4 worm cellular contexts compared by ENCODE assay signal in genomic region chrII:14413035-14413525, ce11.
A peak's percentile ranks its signal among the peaks of the same experiment; 100 is the strongest.
TF ChIP-seq lines count a peak whose summit lies in the region.

exl-1 (minus strand) TSS chrII:14413475.

TF ChIP-seq in whole organism, L1 larva, 84 proteins besides CTCF, POLR2A, EP300 and RAD21 (continues in another document):
- TF ChIP-seq fkh-10 (GFP tag; optimal IDR thresholded peaks at IDR 0.05; lab: Kevin White, UChicago) (no peak), blmp-1 (tag; optimal IDR thresholded peaks at IDR 0.05; lab: Kevin White, UChicago) (no peak), fkh-8 (tag; optimal IDR thresholded peaks at IDR 0.05; lab: Kevin White, UChicago) (no peak), lin-39 (tag; optimal IDR thresholded peaks at IDR 0.05; lab: Kevin White, UChicago) (no peak), lsy-2 (tag; optimal IDR thresholded peaks at IDR 0.05; lab: Kevin White, UChicago) (peak in 1 of 2 experiments; percentile 29), mab-9 (GFP tag; IDR thresholded peaks at IDR 0.05; lab: Robert Waterston, UW) (no peak), ceh-82 (tag; optimal IDR thresholded peaks at IDR 0.05; lab: Kevin White, UChicago) (no peak), efl-1 (optimal IDR thresholded peaks at IDR 0.05; lab: Kevin White, UChicago) (peak; percentile 69 to 82), efl-1 (GFP tag; optimal IDR thresholded peaks at IDR 0.05 in 1 of 2; lab: Kevin White, UChicago) (peak; percentile 71 to 96), lin-35 (GFP tag; optimal IDR thresholded peaks at IDR 0.05; lab: Kevin White, UChicago) (peak; percentile 48 to 89), dpl-1 (GFP tag; optimal IDR thresholded peaks at IDR 0.05; lab: Kevin White, UChicago) (peak; percentile 22 to 67 (median 58)), pqm-1 (tag; optimal IDR thresholded peaks at IDR 0.05; lab: Kevin White, UChicago) (no peak), alr-1 (tag; optimal IDR thresholded peaks at IDR 0.05; lab: Kevin White, UChicago; ENCODE audit: borderline replicate concordance) (no peak), ztf-4 (tag; optimal IDR thresholded peaks at IDR 0.05; lab: Kevin White, UChicago) (no peak), sox-4 (tag; optimal IDR thresholded peaks at IDR 0.05; lab: Kevin White, UChicago) (no peak), nhr-20 (tag; optimal IDR thresholded peaks at IDR 0.05; lab: Kevin White, UChicago) (no peak), mep-1 (tag; optimal IDR thresholded peaks at IDR 0.05; lab: Kevin White, UChicago) (no peak), mdl-1 (tag; optimal IDR thresholded peaks at IDR 0.05; lab: Kevin White, UChicago) (no peak), aha-1 (tag; optimal IDR thresholded peaks at IDR 0.05; lab: Kevin White, UChicago) (no peak), tbx-2 (tag; optimal IDR thresholded peaks at IDR 0.05; lab: Kevin White, UChicago) (no peak), elt-3 (tag; optimal IDR thresholded peaks at IDR 0.05; lab: Kevin White, UChicago) (no peak), fkh-4 (tag; optimal IDR thresholded peaks at IDR 0.05; lab: Kevin White, UChicago; ENCODE audit: borderline replicate concordance) (no peak), grh-1 (GFP tag; IDR thresholded peaks at IDR 0.05; lab: Robert Waterston, UW) (no peak)

TF ChIP-seq in whole organism, L2 larva, 48 proteins besides CTCF, POLR2A, EP300 and RAD21:
- no peak for TF ChIP-seq egl-27 (tag; optimal IDR thresholded peaks at IDR 0.05; lab: Kevin White, UChicago)
- no peak for TF ChIP-seq nhr-12 (tag; optimal IDR thresholded peaks at IDR 0.05; lab: Kevin White, UChicago)
- peak; percentile 49 for TF ChIP-seq gmeb-1 (tag; optimal IDR thresholded peaks at IDR 0.05; lab: Kevin White, UChicago)
- no peak for TF ChIP-seq lin-39 (tag; optimal IDR thresholded peaks at IDR 0.05; lab: Kevin White, UChicago)
- no peak for TF ChIP-seq elt-3 (tag; optimal IDR thresholded peaks at IDR 0.05; lab: Kevin White, UChicago)
- no peak for TF ChIP-seq mab-5 (tag; optimal IDR thresholded peaks at IDR 0.05; lab: Kevin White, UChicago)
- TF ChIP-seq ztf-11 (tag; optimal IDR thresholded peaks at IDR 0.05; lab: Kevin White, UChicago): no peak
- no peak for TF ChIP-seq unc-55 (GFP tag; optimal IDR thresholded peaks at IDR 0.05; lab: Kevin White, UChicago)
- peak; percentile 16 for TF ChIP-seq nhr-129 (tag; optimal IDR thresholded peaks at IDR 0.05; lab: Kevin White, UChicago)
- no peak for TF ChIP-seq ZK546.5 (tag; optimal IDR thresholded peaks at IDR 0.05; lab: Kevin White, UChicago)

TF ChIP-seq in whole organism, L4 larva, 104 proteins besides CTCF, POLR2A, EP300 and RAD21:
- TF ChIP-seq daf-19 (GFP tag; conservative IDR thresholded peaks at IDR 0.05; lab: Robert Waterston, UW): 0 out of 2 replicates have a peak, but pooled peaks have one; percentile 40
- TF ChIP-seq skn-1 (tag; optimal IDR thresholded peaks at IDR 0.05; lab: Kevin White, UChicago): no peak
- no peak for TF ChIP-seq ceh-62 (tag; optimal IDR thresholded peaks at IDR 0.05; lab: Kevin White, UChicago)
- TF ChIP-seq nhr-10 (tag; optimal IDR thresholded peaks at IDR 0.05; lab: Kevin White, UChicago): no peak
- no peak for TF ChIP-seq T20F7.1 (GFP tag; optimal IDR thresholded peaks at IDR 0.05; lab: Kevin White, UChicago)
- no peak for TF ChIP-seq zag-1 (tag; optimal IDR thresholded peaks at IDR 0.05; lab: Kevin White, UChicago)
- TF ChIP-seq madf-5 (GFP tag; IDR thresholded peaks at IDR 0.05; lab: Robert Waterston, UW): no peak
- no peak for TF ChIP-seq duxl-1 (tag; optimal IDR thresholded peaks at IDR 0.05; lab: Kevin White, UChicago; ENCODE audit: poor library complexity)
- peak; percentile 1 for TF ChIP-seq dpl-1 (GFP tag; optimal IDR thresholded peaks at IDR 0.05; lab: Kevin White, UChicago)

TF ChIP-seq in whole organism, young adult, 124 proteins besides CTCF, POLR2A, EP300 and RAD21:
- TF ChIP-seq pbrm-1 (GFP tag; IDR thresholded peaks at IDR 0.05; lab: Robert Waterston, UW): no peak
- TF ChIP-seq efl-1 (GFP tag; optimal IDR thresholded peaks at IDR 0.05; lab: Kevin White, UChicago): peak; percentile 7
TF ChIP-seq in whole organism, young adult: peak in this region for 1.
